Fruit fly (Drosophila melanogaster) whole organism, prepupa: ENCODE results near the gene CG31975.

ENCODE experiments used
- CG11762 ChIP-seq: fragments of 200-800 bp; sonication (Bioruptor generic); optimal IDR thresholded peaks from 3 replicates; lab custom pipeline; 2016; ENCODE audit warnings: missing biosample characterization, missing genetic modification characterization; ENCODE audit not compliant: insufficient read depth
- CG16779 ChIP-seq: fragments of 200-800 bp; sonication (Bioruptor generic); optimal IDR thresholded peaks from 3 replicates; lab custom pipeline; 2017; ENCODE audit warnings: missing biosample characterization, mild to moderate bottlenecking, missing genetic modification characterization
- CG34406 ChIP-seq: fragments of 200-800 bp; sonication (Bioruptor generic); optimal IDR thresholded peaks from 3 replicates; lab custom pipeline; 2016; ENCODE audit warnings: missing biosample characterization, missing genetic modification characterization
- CG8119 ChIP-seq: fragments of 200-800 bp; sonication (Bioruptor generic); IDR thresholded peaks from 3 replicates; pipeline ENCODE4 v1.3.6; 2022; ENCODE audit warnings: missing biosample characterization, missing genetic modification characterization
- CG8632 ChIP-seq: fragments of 200-800 bp; sonication (Bioruptor generic); optimal IDR thresholded peaks from 3 replicates; lab custom pipeline; 2016; ENCODE audit warnings: missing biosample characterization, missing genetic modification characterization
- OdsH ChIP-seq: fragments of 200-800 bp; sonication (Bioruptor generic); optimal IDR thresholded peaks from 3 replicates; lab custom pipeline; 2016; ENCODE audit warnings: missing biosample characterization, missing genetic modification characterization
- Smox ChIP-seq: fragments of 200-800 bp; sonication (Bioruptor generic); optimal IDR thresholded peaks from 3 replicates; lab custom pipeline; 2016; ENCODE audit warnings: missing biosample characterization, missing genetic modification characterization
- dac ChIP-seq: fragments of 200-800 bp; sonication (Bioruptor generic); optimal IDR thresholded peaks from 2 replicates; lab custom pipeline; 2017; ENCODE audit warnings: missing biosample characterization, mild to moderate bottlenecking, missing genetic modification characterization
- esn ChIP-seq: fragments of 200-800 bp; sonication (Bioruptor generic); optimal IDR thresholded peaks from 2 replicates; lab custom pipeline; 2016; ENCODE audit warnings: missing biosample characterization, mild to moderate bottlenecking, missing genetic modification characterization, moderate library complexity
- net ChIP-seq: fragments of 200-800 bp; sonication (Bioruptor generic); optimal IDR thresholded peaks from 3 replicates; lab custom pipeline; 2016; ENCODE audit warnings: missing biosample characterization, missing genetic modification characterization
- topi ChIP-seq: fragments of 200-800 bp; sonication (Bioruptor generic); optimal IDR thresholded peaks from 3 replicates; lab custom pipeline; 2016; ENCODE audit warnings: missing biosample characterization, missing genetic modification characterization

dm6 chr2L:163229-163628, 22.4 kb upstream of the CG31975 start:
- TF ChIP-seq esn (GFP tag; lab: Kevin White, UChicago) (no peak), CG16779 (no peak), CG8632 (GFP tag; lab: Kevin White, UChicago) (no peak), OdsH (GFP tag; lab: Kevin White, UChicago) (no peak), topi (GFP tag; lab: Kevin White, UChicago) (no peak), CG11762 (GFP tag; lab: Kevin White, UChicago) (no peak), Smox (GFP tag; lab: Kevin White, UChicago) (no peak), dac (GFP tag; lab: Kevin White, UChicago) (no peak), net (no peak), CG34406 (GFP tag; lab: Kevin White, UChicago) (no peak), CG8119 (no peak)
